Fruit fly (Drosophila melanogaster) whole organism, prepupa: ENCODE data around the gene CG5946.

Source experiments
- Blimp-1 ChIP-seq: fragments of 200-800 bp; sonication (Bioruptor generic); optimal IDR thresholded peaks from 3 replicates; lab custom pipeline; 2017; ENCODE audit warnings: missing biosample characterization, missing genetic modification characterization, mild to moderate bottlenecking, moderate library complexity, missing genetic modification reagents
- CG11762 ChIP-seq: fragments of 200-800 bp; sonication (Bioruptor generic); optimal IDR thresholded peaks from 3 replicates; lab custom pipeline; 2016; ENCODE audit warnings: missing biosample characterization, missing genetic modification characterization; ENCODE audit not compliant: insufficient read depth
- Eip75B ChIP-seq: fragments of 200-800 bp; sonication (Bioruptor generic); optimal IDR thresholded peaks from 3 replicates; lab custom pipeline; 2016; ENCODE audit warnings: missing biosample characterization, missing genetic modification characterization
- Hr38 ChIP-seq: sonication (Bioruptor generic); optimal IDR thresholded peaks from 2 replicates; lab custom pipeline; 2016; ENCODE audit warnings: missing biosample characterization, missing genetic modification characterization
- eg ChIP-seq: fragments of 200-800 bp; sonication (Bioruptor generic); IDR thresholded peaks from 3 replicates; pipeline ENCODE4 v1.3.6; 2022; ENCODE audit warnings: missing biosample characterization, missing genetic modification characterization
- pdm3 ChIP-seq: fragments of 200-800 bp; sonication (Bioruptor generic); optimal IDR thresholded peaks from 3 replicates; lab custom pipeline; 2016; ENCODE audit warnings: missing biosample characterization, missing genetic modification characterization
- spab ChIP-seq: fragments of 200-800 bp; sonication (Bioruptor generic); optimal IDR thresholded peaks from 2 replicates; lab custom pipeline; 2017; ENCODE audit warnings: missing biosample characterization, mild to moderate bottlenecking, missing genetic modification characterization, missing genetic modification reagents

- TF ChIP-seq spab (no peak), pdm3 (no peak), CG11762 (no peak), Hr38 (GFP tag; lab: Kevin White, UChicago) (no peak), eg (GFP tag; lab: Robert Waterston, UW) (no peak), Eip75B (GFP tag; lab: Kevin White, UChicago) (no peak), Blimp-1 (GFP tag; lab: Kevin White, UChicago) (no peak)
Observed at dm6 chr3L:11815220-11815797, 6.8 kb downstream of the CG5946 start, which contains the start of gene CG14130.
